Worm (Caenorhabditis elegans) whole organism, L1 larva: ENCODE data around the gene F17C11.12.

Source experiments
- Y116A8C.19 ChIP-seq: sonication (generic microtip); optimal IDR thresholded peaks from 2 replicates; lab custom pipeline; 2016; ENCODE audit warnings: missing compliant biosample characterization, missing genetic modification characterization, borderline replicate concordance
- egl-27 ChIP-seq, 2 experiments: fragments of 150-350 bp in 1 of 2; sonication (generic microtip); optimal IDR thresholded peaks; 3 replicates each; lab custom pipeline; 2017 to 2018; ENCODE audit warnings: missing biosample characterization in 2 of 2, missing genetic modification characterization in 2 of 2, missing genetic modification reagents in 2 of 2
- fos-1 ChIP-seq: fragments of 150-350 bp; optimal IDR thresholded peaks from 2 replicates; lab custom pipeline; 2014; ENCODE audit warnings: missing biosample characterization, missing genetic modification characterization
- lin-15B ChIP-seq: fragments of 150-350 bp; sonication (generic microtip); optimal IDR thresholded peaks from 3 replicates; lab custom pipeline; 2014; ENCODE audit warnings: missing biosample characterization, missing genetic modification characterization
- nhr-237 ChIP-seq: fragments of 150-350 bp; optimal IDR thresholded peaks from 2 replicates; lab custom pipeline; 2014; ENCODE audit warnings: missing biosample characterization, missing genetic modification characterization
- pqm-1 ChIP-seq: sonication (generic microtip); optimal IDR thresholded peaks from 3 replicates; lab custom pipeline; 2017; ENCODE audit warnings: missing biosample characterization, missing genetic modification characterization
- zag-1 ChIP-seq: fragments of 150-350 bp; optimal IDR thresholded peaks from 2 replicates; lab custom pipeline; 2014; ENCODE audit warnings: missing biosample characterization, missing genetic modification characterization
- ztf-4 ChIP-seq: fragments of 150-350 bp; optimal IDR thresholded peaks from 2 replicates; lab custom pipeline; 2014; ENCODE audit warnings: missing biosample characterization, missing genetic modification characterization

DNA sequence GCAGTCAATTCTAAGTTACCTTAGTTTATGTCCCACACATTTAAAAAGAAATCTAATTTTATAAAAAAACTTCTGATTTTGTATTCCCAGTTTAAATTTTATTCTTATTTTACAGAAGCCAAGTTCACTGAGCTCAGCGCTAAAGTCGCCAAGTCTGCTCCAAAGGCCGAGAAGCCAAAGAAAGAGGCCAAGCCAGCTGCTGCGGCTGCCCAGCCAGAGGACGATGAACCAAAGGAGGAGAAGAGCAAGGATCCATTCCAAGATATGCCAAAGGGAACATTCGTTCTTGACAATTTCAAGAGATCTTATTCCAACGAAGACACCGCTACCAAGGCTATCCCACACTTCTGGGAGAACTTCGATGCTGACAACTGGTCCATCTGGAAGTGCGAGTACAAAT, 30.2 kb upstream of the F17C11.12 start:
- TF ChIP-seq lin-15B (no peak), pqm-1 (tag; lab: Kevin White, UChicago) (no peak), ztf-4 (tag; lab: Kevin White, UChicago) (no peak), egl-27 (tag; optimal IDR thresholded peaks at IDR 0.05; lab: Kevin White, UChicago) (no peak), fos-1 (tag; lab: Kevin White, UChicago) (no peak), Y116A8C.19 (tag; lab: Kevin White, UChicago) (no peak), zag-1 (tag; lab: Kevin White, UChicago) (no peak), nhr-237 (tag; lab: Kevin White, UChicago) (no peak)
